Worm (Caenorhabditis elegans) whole organism, early embryonic: ENCODE measurements around the gene Y57G11C.8.

Source experiments
- B0310.2 ChIP-seq: sonication (generic microtip); optimal IDR thresholded peaks from 2 replicates; lab custom pipeline; 2016; ENCODE audit warnings: mild to moderate bottlenecking, missing genetic modification characterization, missing compliant biosample characterization
- F13C5.2 ChIP-seq: sonication (generic microtip); optimal IDR thresholded peaks from 2 replicates; lab custom pipeline; 2017; ENCODE audit warnings: mild to moderate bottlenecking, missing genetic modification characterization, inconsistent platforms, missing compliant biosample characterization
- ama-1 ChIP-seq: fragments of 150-350 bp; optimal IDR thresholded peaks from 2 replicates; lab custom pipeline; 2014
- ceh-36 ChIP-seq: sonication (generic microtip); optimal IDR thresholded peaks from 2 replicates; lab custom pipeline; 2016; ENCODE audit warnings: missing genetic modification characterization, inconsistent platforms, missing compliant biosample characterization
- flt-1 ChIP-seq: fragments of 200-800 bp; sonication (Bioruptor generic); IDR thresholded peaks from 2 replicates; pipeline ENCODE4 v1.3.6; 2022; ENCODE audit warnings: missing genetic modification characterization, missing compliant biosample characterization
- pes-1 ChIP-seq: fragments of 200-800 bp; sonication (Bioruptor generic); IDR thresholded peaks from 2 replicates; pipeline ENCODE4 v1.3.6; 2022; ENCODE audit warnings: missing genetic modification reagents, missing genetic modification characterization, missing compliant biosample characterization
- scrt-1 ChIP-seq: fragments of 200-800 bp; sonication (Bioruptor generic); IDR thresholded peaks from 2 replicates; pipeline ENCODE4 v1.3.6; 2022; ENCODE audit warnings: missing genetic modification characterization, missing compliant biosample characterization
- sea-1 ChIP-seq: fragments of 200-800 bp; sonication (Bioruptor generic); conservative IDR thresholded peaks from 2 replicates; pipeline ENCODE4 v1.3.6; 2022; ENCODE audit warnings: missing genetic modification characterization, missing compliant biosample characterization
- tbx-37 ChIP-seq: fragments of 200-800 bp; sonication (Bioruptor generic); conservative IDR thresholded peaks from 2 replicates; pipeline ENCODE4 v1.3.6; 2022; ENCODE audit warnings: missing genetic modification reagents, missing genetic modification characterization, missing compliant biosample characterization

DNA sequence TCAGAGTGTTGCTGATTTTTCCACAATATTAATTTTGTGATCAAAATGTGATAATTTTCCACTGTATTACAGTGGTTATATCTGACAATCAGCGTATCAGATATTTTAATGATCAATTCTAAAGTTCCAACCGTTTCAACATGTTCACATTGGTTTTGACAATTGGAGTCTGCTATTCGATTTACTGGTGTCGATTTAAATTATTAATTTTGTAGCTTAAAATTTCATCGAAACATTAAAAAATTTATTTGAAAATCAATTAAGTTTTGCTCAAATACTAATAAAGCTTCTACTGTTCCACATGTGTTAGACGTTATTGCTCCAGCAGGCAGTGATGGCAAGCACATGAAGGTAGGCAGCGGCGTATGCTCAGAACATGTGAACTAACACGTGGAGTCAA is 23.9 kb upstream of the Y57G11C.8 start:
- no peak for TF ChIP-seq pes-1 (GFP tag; lab: Robert Waterston, UW)
- TF ChIP-seq flt-1 (GFP tag; lab: Robert Waterston, UW), result no peak
- TF ChIP-seq B0310.2 (tag; lab: Kevin White, UChicago), result no peak
- TF ChIP-seq sea-1 (GFP tag; lab: Robert Waterston, UW), result no peak
- no peak for TF ChIP-seq ceh-36
- no peak for TF ChIP-seq scrt-1 (GFP tag; lab: Robert Waterston, UW)
- TF ChIP-seq ama-1 (lab: Kevin White, UChicago), result no peak
- no peak for TF ChIP-seq F13C5.2 (tag; lab: Kevin White, UChicago)
- TF ChIP-seq tbx-37 (GFP tag; lab: Robert Waterston, UW), result no peak
